Worm (Caenorhabditis elegans) whole organism, L4 larva: Measurements from ENCODE around the gene fbxb-60.

ENCODE experiments used
- R02D3.7 ChIP-seq: fragments of 150-350 bp; sonication (generic microtip); optimal IDR thresholded peaks from 3 replicates; lab custom pipeline; 2014; ENCODE audit warnings: missing biosample characterization, missing genetic modification characterization
- ctbp-1 ChIP-seq: fragments of 200-800 bp; sonication (Bioruptor generic); IDR thresholded peaks from 2 replicates; pipeline ENCODE4 v1.3.6; 2022; ENCODE audit warnings: missing genetic modification reagents, missing genetic modification characterization, missing compliant biosample characterization
- daf-16 ChIP-seq, 3 experiments: sonication (generic microtip); optimal IDR thresholded peaks; 2 replicates each; lab custom pipeline; 2016 to 2017; ENCODE audit warnings: missing genetic modification characterization in 3 of 3, missing genetic modification reagents in 3 of 3, mild to moderate bottlenecking in 2 of 3, missing compliant biosample characterization in 2 of 3, missing biosample characterization in 1 of 3, moderate library complexity in 1 of 3
- madf-5 ChIP-seq, 2 experiments: fragments of 200-800 bp; sonication (Bioruptor generic); IDR thresholded peaks; 2 replicates each; pipeline ENCODE4 v1.3.6; 2022; ENCODE audit warnings: missing compliant biosample characterization in 2 of 2, missing genetic modification characterization in 2 of 2
- saeg-2 ChIP-seq: fragments of 200-800 bp; sonication (Bioruptor generic); IDR thresholded peaks from 2 replicates; pipeline ENCODE4 v1.3.6; 2022; ENCODE audit warnings: missing genetic modification reagents, missing genetic modification characterization, missing compliant biosample characterization

ce11 chrV:19325436-19325835 is 27.8 kb downstream of the fbxb-60 start:
- TF ChIP-seq saeg-2 (GFP tag; lab: Robert Waterston, UW) (no peak), ctbp-1 (GFP tag; lab: Robert Waterston, UW) (no peak), madf-5 (GFP tag; IDR thresholded peaks at IDR 0.05; lab: Robert Waterston, UW) (no peak), daf-16 (GFP tag; optimal IDR thresholded peaks at IDR 0.05; lab: Kevin White, UChicago) (no peak), daf-16 (tag; optimal IDR thresholded peaks at IDR 0.05; lab: Kevin White, UChicago) (no peak), R02D3.7 (tag; lab: Kevin White, UChicago) (no peak)
